Comparison of ENCODE assay signal across 2 fruit fly cellular contexts in genomic region chr2L:13097200-13097599, dm6.
TF ChIP-seq lines count a peak whose summit lies in the region.

No protein-coding gene starts in this region.

- no peak for TF ChIP-seq CTCF in whole organism, embryonic (GFP tag; optimal IDR thresholded peaks at IDR 0.05; lab: Kevin White, UChicago)

TF ChIP-seq in whole organism, embryonic, 481 proteins besides CTCF, POLR2A, EP300 and RAD21 (continues in another document):
- TF ChIP-seq Sox102F (GFP tag; optimal IDR thresholded peaks at IDR 0.05; lab: Kevin White, UChicago) (no peak), Myb (GFP tag; optimal IDR thresholded peaks at IDR 0.05; lab: Kevin White, UChicago) (no peak), crc (GFP tag; optimal IDR thresholded peaks at IDR 0.05; lab: Kevin White, UChicago) (no peak), btn (GFP tag; optimal IDR thresholded peaks at IDR 0.05; lab: Kevin White, UChicago) (no peak), kah (GFP tag; optimal IDR thresholded peaks at IDR 0.05; lab: Kevin White, UChicago) (no peak), CG7745 (tag; optimal IDR thresholded peaks at IDR 0.05; lab: Kevin White, UChicago) (no peak), dpn (GFP tag; optimal IDR thresholded peaks at IDR 0.05; lab: Kevin White, UChicago) (no peak), grau (tag; optimal IDR thresholded peaks at IDR 0.05; lab: Kevin White, UChicago) (no peak), ssp (GFP tag; IDR thresholded peaks at IDR 0.05; lab: Robert Waterston, UW) (no peak), zfh2 (GFP tag; optimal IDR thresholded peaks at IDR 0.05; lab: Kevin White, UChicago) (no peak), CG12155 (GFP tag; optimal IDR thresholded peaks at IDR 0.05; lab: Kevin White, UChicago) (no peak), sens-2 (GFP tag; IDR thresholded peaks at IDR 0.05; lab: Robert Waterston, UW) (no peak), pb (GFP tag; optimal IDR thresholded peaks at IDR 0.05; lab: Kevin White, UChicago) (no peak), Hmx (GFP tag; optimal IDR thresholded peaks at IDR 0.05; lab: Kevin White, UChicago) (no peak), pzg (GFP tag; optimal IDR thresholded peaks at IDR 0.05; lab: Kevin White, UChicago) (no peak), CG14860 (GFP tag; IDR thresholded peaks at IDR 0.05; lab: Robert Waterston, UW; ENCODE audit: partially characterized antibody) (no peak), CG13894 (tag; optimal IDR thresholded peaks at IDR 0.05; lab: Kevin White, UChicago) (peak; percentile 23), sd (tag; optimal IDR thresholded peaks at IDR 0.05; lab: Kevin White, UChicago) (peak; percentile 68), fd3F (GFP tag; optimal IDR thresholded peaks at IDR 0.05; lab: Kevin White, UChicago) (no peak), CG18619 (GFP tag; optimal IDR thresholded peaks at IDR 0.05; lab: Kevin White, UChicago) (no peak), CG8290 (GFP tag; optimal IDR thresholded peaks at IDR 0.05; lab: Kevin White, UChicago) (no peak), CG8290 (tag; optimal IDR thresholded peaks at IDR 0.05; lab: Kevin White, UChicago) (peak in 1 of 2 experiments; percentile 31), gem (tag; optimal IDR thresholded peaks at IDR 0.05; lab: Kevin White, UChicago) (no peak), Meics (GFP tag; optimal IDR thresholded peaks at IDR 0.05; lab: Kevin White, UChicago) (no peak), CG12769 (tag; optimal IDR thresholded peaks at IDR 0.05; lab: Kevin White, UChicago) (peak; percentile 37), hkb (optimal IDR thresholded peaks at IDR 0.05; lab: Kevin White, UChicago) (no peak), hkb (GFP tag; IDR thresholded peaks at IDR 0.05; lab: Robert Waterston, UW) (no peak), CG1024 (GFP tag; IDR thresholded peaks at IDR 0.05; lab: Robert Waterston, UW) (no peak), E2f2 (GFP tag; IDR thresholded peaks at IDR 0.05; lab: Robert Waterston, UW) (no peak), so (GFP tag; IDR thresholded peaks at IDR 0.05; lab: Robert Waterston, UW) (0 out of 3 replicates have a peak, but pooled peaks have one; percentile 20), zen (tag; optimal IDR thresholded peaks at IDR 0.05; lab: Kevin White, UChicago) (no peak), CG11695 (GFP tag; IDR thresholded peaks at IDR 0.05; lab: Robert Waterston, UW) (no peak), Trl (optimal IDR thresholded peaks at IDR 0.05; lab: Kevin White, UChicago) (no peak), Trl (GFP tag; optimal IDR thresholded peaks at IDR 0.05; lab: Kevin White, UChicago) (no peak), chinmo (GFP tag; IDR thresholded peaks at IDR 0.05; lab: Robert Waterston, UW; ENCODE audit: partially characterized antibody) (peak; percentile 89), CG12942 (GFP tag; optimal IDR thresholded peaks at IDR 0.05; lab: Kevin White, UChicago) (no peak), CG12236 (GFP tag; optimal IDR thresholded peaks at IDR 0.05; lab: Kevin White, UChicago) (no peak), jumu (GFP tag; optimal IDR thresholded peaks at IDR 0.05; lab: Kevin White, UChicago) (no peak), CG14965 (GFP tag; optimal IDR thresholded peaks at IDR 0.05; lab: Kevin White, UChicago; ENCODE audit: borderline replicate concordance) (no peak), peb (GFP tag; IDR thresholded peaks at IDR 0.05; lab: Robert Waterston, UW) (no peak), cato (GFP tag; optimal IDR thresholded peaks at IDR 0.05; lab: Kevin White, UChicago; ENCODE audit: borderline replicate concordance) (no peak), Med (GFP tag; lab: Kevin White, UChicago) (peak; percentile 73), chm (GFP tag; IDR thresholded peaks at IDR 0.05; lab: Robert Waterston, UW) (no peak), Elba2 (GFP tag; optimal IDR thresholded peaks at IDR 0.05; lab: Kevin White, UChicago) (no peak), CG9727 (GFP tag; optimal IDR thresholded peaks at IDR 0.05; lab: Kevin White, UChicago) (no peak), CG32532 (GFP tag; IDR thresholded peaks at IDR 0.05; lab: Robert Waterston, UW) (peak; percentile 25; the same call in 1 of the 2 replicates), vvl (GFP tag; IDR thresholded peaks at IDR 0.05; lab: Robert Waterston, UW) (0 out of 2 replicates have a peak, but pooled peaks have one; percentile 12)

TF ChIP-seq in whole organism, prepupa, 60 proteins besides CTCF, POLR2A, EP300 and RAD21:
- peak; percentile 25 for TF ChIP-seq Eip78C (GFP tag; lab: Kevin White, UChicago)
- TF ChIP-seq svp (GFP tag; lab: Kevin White, UChicago) = peak; percentile 38
- no peak for TF ChIP-seq CG16779 (tag; optimal IDR thresholded peaks at IDR 0.05; lab: Kevin White, UChicago)
